Worm (Caenorhabditis elegans): ENCODE data around the gene F02D10.3.
A peak's percentile ranks its signal among the peaks of the same experiment; 100 is the strongest.

F02D10.3 gene

ce11 chrX:13456442-13456841 lies 6.0 kb downstream of the F02D10.3 start, which contains the start of gene flr-1:
TSS of gene flr-1 (minus strand) at chrX:13456542.
- TF ChIP-seq drap-1 (GFP tag; optimal IDR thresholded peaks at IDR 0.05) = no peak
- TF ChIP-seq tbx-8 (GFP tag; optimal IDR thresholded peaks at IDR 0.05) = no peak
- no peak for TF ChIP-seq pha-4 (tag; optimal IDR thresholded peaks at IDR 0.05)
- TF ChIP-seq lin-13 (tag; optimal IDR thresholded peaks at IDR 0.05) = no peak
- no peak for TF ChIP-seq sptf-1 (tag; optimal IDR thresholded peaks at IDR 0.05)

- TF ChIP-seq snpc-4 (tag; optimal IDR thresholded peaks at IDR 0.05) = no peak
- TF ChIP-seq tbx-8 (GFP tag; optimal IDR thresholded peaks at IDR 0.05) = no peak
- no peak for TF ChIP-seq mab-5 (tag; optimal IDR thresholded peaks at IDR 0.05)
- TF ChIP-seq lsy-2 (tag; optimal IDR thresholded peaks at IDR 0.05) = no peak
- no peak for TF ChIP-seq ceh-39 (tag; optimal IDR thresholded peaks at IDR 0.05)
- no peak for TF ChIP-seq ztf-11 (tag; optimal IDR thresholded peaks at IDR 0.05)
- TF ChIP-seq cnd-1 (tag; optimal IDR thresholded peaks at IDR 0.05) = no peak
- TF ChIP-seq ces-1 (GFP tag; optimal IDR thresholded peaks at IDR 0.05) = no peak
- no peak for TF ChIP-seq nhr-28 (tag; optimal IDR thresholded peaks at IDR 0.05)
- TF ChIP-seq elt-1 (tag; optimal IDR thresholded peaks at IDR 0.05; ENCODE audit: borderline replicate concordance, insufficient read depth) = no peak
- no peak for TF ChIP-seq unc-39 (tag; optimal IDR thresholded peaks at IDR 0.05)
- no peak for TF ChIP-seq mls-2 (tag; optimal IDR thresholded peaks at IDR 0.05)
- no peak for TF ChIP-seq nhr-237 (tag; optimal IDR thresholded peaks at IDR 0.05)
- TF ChIP-seq ceh-83 (GFP tag; optimal IDR thresholded peaks at IDR 0.05) = no peak
- TF ChIP-seq unc-120 (tag; optimal IDR thresholded peaks at IDR 0.05; ENCODE audit: poor library complexity, severe bottlenecking) = no peak
- no peak for TF ChIP-seq mep-1 (tag; optimal IDR thresholded peaks at IDR 0.05)
- TF ChIP-seq lin-32 (GFP tag; optimal IDR thresholded peaks at IDR 0.05) = no peak
Observed at ce11 chrX:13451578-13451977, 10.8 kb downstream of the F02D10.3 start, which contains the start of gene F02D10.6. TSS of gene F02D10.6 (minus strand) at chrX:13451678.

ce11 chrX:13448665-13449099 lies 13.7 kb downstream of the F02D10.3 start:
- TF ChIP-seq flh-1 (GFP tag; optimal IDR thresholded peaks at IDR 0.05) = peak; percentile 21
- TF ChIP-seq ces-1 (GFP tag; optimal IDR thresholded peaks at IDR 0.05) = peak; percentile 27
- peak; percentile 69 for TF ChIP-seq ham-2 (GFP tag; optimal IDR thresholded peaks at IDR 0.05)
- TF ChIP-seq sem-2 (GFP tag; optimal IDR thresholded peaks at IDR 0.05) = peak; percentile 46
- peak; percentile 83 for TF ChIP-seq ceh-83 (GFP tag; optimal IDR thresholded peaks at IDR 0.05)
- peak; percentile 6 for TF ChIP-seq mep-1 (tag; optimal IDR thresholded peaks at IDR 0.05)
- peak; percentile 64 for TF ChIP-seq ceh-43 (GFP tag; optimal IDR thresholded peaks at IDR 0.05)
- TF ChIP-seq sptf-1 (tag; optimal IDR thresholded peaks at IDR 0.05) = peak; percentile 88
- TF ChIP-seq unc-120 (tag; optimal IDR thresholded peaks at IDR 0.05; ENCODE audit: poor library complexity, severe bottlenecking) = peak; percentile 54
- TF ChIP-seq bed-3 (GFP tag; optimal IDR thresholded peaks at IDR 0.05) = peak; percentile 43
- TF ChIP-seq tbx-8 (GFP tag; optimal IDR thresholded peaks at IDR 0.05) = peak; percentile 39
- TF ChIP-seq M03D4.4 (tag; optimal IDR thresholded peaks at IDR 0.05) = peak; percentile 65
- peak; percentile 64 for TF ChIP-seq lin-32 (GFP tag; optimal IDR thresholded peaks at IDR 0.05)
- TF ChIP-seq mls-2 (tag; optimal IDR thresholded peaks at IDR 0.05) = peak; percentile 87
- TF ChIP-seq drap-1 (GFP tag; optimal IDR thresholded peaks at IDR 0.05) = peak; percentile 83
- TF ChIP-seq cnd-1 (tag; optimal IDR thresholded peaks at IDR 0.05) = peak; percentile 31

DNA sequence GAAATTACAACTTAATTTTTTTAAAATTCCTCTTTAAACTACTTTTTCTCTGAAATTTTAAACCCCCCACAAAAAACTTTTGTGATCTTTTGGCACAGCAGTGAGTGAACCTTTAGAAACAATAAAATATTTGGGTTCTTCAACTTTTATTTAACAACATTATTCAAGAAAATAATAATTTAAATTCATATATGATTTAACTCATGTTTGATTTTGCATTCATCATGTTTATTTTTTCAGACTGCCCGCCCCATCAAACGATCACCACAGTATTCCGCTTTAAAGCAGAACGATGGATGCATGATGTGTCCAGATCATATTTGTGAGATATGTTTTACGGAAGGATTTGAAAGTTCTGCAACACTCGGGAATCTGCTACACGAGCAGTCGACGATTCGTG lies 16.0 kb downstream of the F02D10.3 start, which contains the start of gene set-8:
Gene set-8, plus strand, starts transcription at position 301 of the 400 bp plus-strand sequence.
- TF ChIP-seq ceh-83 (GFP tag; optimal IDR thresholded peaks at IDR 0.05) (no peak), lin-32 (GFP tag; optimal IDR thresholded peaks at IDR 0.05) (no peak), hlh-1 (tag; optimal IDR thresholded peaks at IDR 0.05) (no peak), mls-2 (tag; optimal IDR thresholded peaks at IDR 0.05) (no peak), tbx-8 (GFP tag; optimal IDR thresholded peaks at IDR 0.05) (no peak), ztf-11 (tag; optimal IDR thresholded peaks at IDR 0.05) (no peak), ham-2 (GFP tag; optimal IDR thresholded peaks at IDR 0.05) (no peak), pha-4 (tag; optimal IDR thresholded peaks at IDR 0.05) (no peak), snpc-4 (tag; optimal IDR thresholded peaks at IDR 0.05) (no peak), sptf-1 (tag; optimal IDR thresholded peaks at IDR 0.05) (no peak), zip-8 (tag; optimal IDR thresholded peaks at IDR 0.05) (no peak), nhr-237 (tag; optimal IDR thresholded peaks at IDR 0.05) (no peak), ces-1 (GFP tag; optimal IDR thresholded peaks at IDR 0.05) (no peak)

DNA sequence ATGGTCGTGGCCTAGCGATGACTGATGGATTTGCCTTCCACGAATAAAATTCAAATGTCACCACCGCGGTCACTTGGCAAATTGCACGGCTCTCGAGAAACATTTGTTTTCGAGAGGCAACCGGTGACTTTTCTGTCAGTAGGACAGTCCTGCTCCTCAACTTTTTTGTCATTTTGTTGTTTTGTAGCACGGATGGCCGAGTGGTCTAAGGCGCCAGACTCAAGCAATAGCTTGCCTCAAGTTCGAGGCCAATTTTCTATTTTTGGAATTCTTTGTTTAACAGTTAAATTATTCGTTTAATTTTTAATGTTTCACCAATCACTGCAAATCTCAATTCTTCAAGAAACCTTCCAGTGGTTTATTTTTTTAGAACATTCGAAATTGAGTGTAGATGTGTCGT lies 18.2 kb downstream of the F02D10.3 start:
- no peak for TF ChIP-seq mab-5 (tag; optimal IDR thresholded peaks at IDR 0.05)
- TF ChIP-seq elt-3 (tag; optimal IDR thresholded peaks at IDR 0.05) = no peak
- TF ChIP-seq nhr-12 (tag; optimal IDR thresholded peaks at IDR 0.05) = no peak
- no peak for TF ChIP-seq mep-1 (tag; optimal IDR thresholded peaks at IDR 0.05)
- TF ChIP-seq pha-4 (tag; optimal IDR thresholded peaks at IDR 0.05) = no peak
- no peak for TF ChIP-seq blmp-1 (tag; optimal IDR thresholded peaks at IDR 0.05)
- no peak for TF ChIP-seq ceh-39 (tag; optimal IDR thresholded peaks at IDR 0.05)
- no peak for TF ChIP-seq nhr-237 (tag; optimal IDR thresholded peaks at IDR 0.05)
- no peak for TF ChIP-seq ceh-43 (GFP tag; optimal IDR thresholded peaks at IDR 0.05)
- TF ChIP-seq lin-13 (tag; optimal IDR thresholded peaks at IDR 0.05) = no peak
- TF ChIP-seq flh-1 (GFP tag; optimal IDR thresholded peaks at IDR 0.05) = no peak
- no peak for TF ChIP-seq hlh-1 (tag; optimal IDR thresholded peaks at IDR 0.05)
